Worm (Caenorhabditis elegans): Measurements from ENCODE around the gene F14F8.9.

- no peak for TF ChIP-seq tab-1 (GFP tag; IDR thresholded peaks at IDR 0.05)
- no peak for TF ChIP-seq ref-1 (GFP tag; conservative IDR thresholded peaks at IDR 0.05)
Measured at ce11 chrV:16646372-16646771, 22.0 kb downstream of the F14F8.9 start, which contains the start of gene W06G6.9.

Data from whole organism, midembryonic.